Fruit fly (Drosophila melanogaster): ENCODE data around the gene Serinc.

The Serinc gene

DNA sequence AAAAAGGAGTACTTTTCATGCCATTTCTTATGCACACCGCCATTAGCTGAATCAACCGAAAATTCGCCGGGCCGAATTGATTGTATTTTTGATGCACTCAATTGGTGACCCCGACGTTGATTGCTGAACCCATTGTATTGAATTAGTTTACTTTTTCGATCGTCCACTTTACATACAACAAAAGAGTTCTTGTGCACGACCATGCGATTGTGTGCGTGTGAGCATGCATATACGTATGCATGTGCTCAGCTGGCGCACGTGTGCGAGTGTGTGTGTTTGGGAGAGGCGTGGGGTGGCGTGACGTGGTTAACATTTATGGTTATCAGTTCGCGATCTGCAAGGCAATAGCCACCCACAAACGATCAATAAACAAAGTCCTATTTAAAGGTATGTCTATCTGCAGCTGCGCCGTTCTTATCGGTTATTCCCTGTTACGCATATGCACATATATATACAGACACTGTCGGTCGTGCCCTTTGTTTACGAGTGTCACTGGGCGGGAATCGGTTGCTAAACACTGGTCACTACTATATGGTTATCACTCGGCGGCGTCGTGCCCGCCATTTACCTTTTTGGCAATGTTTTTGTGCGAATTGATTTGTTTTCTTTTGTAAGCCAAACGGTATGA is 27.2 kb upstream of the Serinc start (continued):
- TF ChIP-seq CG1792 (GFP tag; optimal IDR thresholded peaks at IDR 0.05) (no peak), bab2 (GFP tag; optimal IDR thresholded peaks at IDR 0.05) (no peak), CG8478 (optimal IDR thresholded peaks at IDR 0.05) (peak; percentile 23), emc (GFP tag; optimal IDR thresholded peaks at IDR 0.05) (no peak), CG32767 (GFP tag; IDR thresholded peaks at IDR 0.05) (no peak), Trl (optimal IDR thresholded peaks at IDR 0.05) (peak in 1 of 2 experiments; percentile 2), Trl (GFP tag; optimal IDR thresholded peaks at IDR 0.05) (no peak), ase (GFP tag; IDR thresholded peaks at IDR 0.05) (no peak), vnd (GFP tag; IDR thresholded peaks at IDR 0.05; ENCODE audit: partially characterized antibody) (no peak), grn (GFP tag; optimal IDR thresholded peaks at IDR 0.05) (peak; percentile 87), CG15696 (tag; optimal IDR thresholded peaks at IDR 0.05) (no peak), Doc3 (GFP tag; IDR thresholded peaks at IDR 0.05; ENCODE audit: partially characterized antibody) (no peak), slbo (GFP tag; IDR thresholded peaks at IDR 0.05) (no peak), CG7556 (GFP tag; optimal IDR thresholded peaks at IDR 0.05) (no peak), mld (GFP tag; IDR thresholded peaks at IDR 0.05; ENCODE audit: partially characterized antibody) (no peak), CG1602 (GFP tag; optimal IDR thresholded peaks at IDR 0.05) (no peak), lmd (GFP tag; IDR thresholded peaks at IDR 0.05) (no peak), gsb (GFP tag; IDR thresholded peaks at IDR 0.05) (no peak), Ravus (GFP tag; IDR thresholded peaks at IDR 0.05) (no peak), CG9817 (tag; optimal IDR thresholded peaks at IDR 0.05) (no peak), klu (GFP tag; IDR thresholded peaks at IDR 0.05) (no peak), Fer3 (tag; optimal IDR thresholded peaks at IDR 0.05) (no peak), Asciz (GFP tag; optimal IDR thresholded peaks at IDR 0.05) (no peak), CG14667 (GFP tag; IDR thresholded peaks at IDR 0.05) (no peak), Dip3 (GFP tag; optimal IDR thresholded peaks at IDR 0.05) (no peak), Pdp1 (GFP tag; optimal IDR thresholded peaks at IDR 0.05) (peak in 1 of 2 experiments; percentile 35), hkb (optimal IDR thresholded peaks at IDR 0.05) (no peak), hkb (GFP tag; IDR thresholded peaks at IDR 0.05) (no peak), lbe (GFP tag; optimal IDR thresholded peaks at IDR 0.05) (peak; percentile 23), NC2β (GFP tag; optimal IDR thresholded peaks at IDR 0.05) (no peak), Rfx (GFP tag; IDR thresholded peaks at IDR 0.05) (no peak), Awh (GFP tag; IDR thresholded peaks at IDR 0.05) (no peak), bowl (GFP tag; IDR thresholded peaks at IDR 0.05) (no peak), schlank (tag; optimal IDR thresholded peaks at IDR 0.05) (no peak), br (optimal IDR thresholded peaks at IDR 0.05) (no peak), CG2889 (GFP tag; IDR thresholded peaks at IDR 0.05) (no peak), CG16863 (GFP tag; optimal IDR thresholded peaks at IDR 0.05) (no peak), CG12744 (GFP tag; optimal IDR thresholded peaks at IDR 0.05) (no peak), bsh (GFP tag; optimal IDR thresholded peaks at IDR 0.05) (peak in 1 of 2 experiments; percentile 39), pros (GFP tag; optimal IDR thresholded peaks at IDR 0.05) (no peak), ranshi (GFP tag; IDR thresholded peaks at IDR 0.05) (no peak), CG4360 (GFP tag; IDR thresholded peaks at IDR 0.05) (0 out of 2 replicates have a peak, but pooled peaks have one; percentile 19), org-1 (GFP tag; optimal IDR thresholded peaks at IDR 0.05) (no peak), CG8924 (tag; optimal IDR thresholded peaks at IDR 0.05) (no peak), Hr51 (GFP tag; optimal IDR thresholded peaks at IDR 0.05) (no peak), CG34224 (GFP tag; IDR thresholded peaks at IDR 0.05; ENCODE audit: partially characterized antibody) (no peak), CG11093 (GFP tag; IDR thresholded peaks at IDR 0.05) (no peak), CG32532 (GFP tag; IDR thresholded peaks at IDR 0.05) (0 out of 2 replicates have a peak, but pooled peaks have one; percentile 10), Xbp1 (GFP tag; optimal IDR thresholded peaks at IDR 0.05) (peak; percentile 20), CG14860 (GFP tag; IDR thresholded peaks at IDR 0.05; ENCODE audit: partially characterized antibody) (no peak), Hand (GFP tag; optimal IDR thresholded peaks at IDR 0.05) (no peak), B-H2 (GFP tag; optimal IDR thresholded peaks at IDR 0.05) (peak; percentile 18)

Data from whole organism, embryonic.